Fruit fly (Drosophila melanogaster) whole organism, prepupa: ENCODE measurements around the gene Unr.

Experiments used
- Blimp-1 ChIP-seq: fragments of 200-800 bp; sonication (Bioruptor generic); optimal IDR thresholded peaks from 3 replicates; lab custom pipeline; 2017; ENCODE audit warnings: missing biosample characterization, missing genetic modification characterization, mild to moderate bottlenecking, moderate library complexity, missing genetic modification reagents
- CG11902 ChIP-seq: fragments of 200-800 bp; sonication (Bioruptor generic); optimal IDR thresholded peaks from 3 replicates; lab custom pipeline; 2016; ENCODE audit warnings: missing biosample characterization, missing genetic modification characterization
- CG15336 ChIP-seq: fragments of 200-800 bp; sonication (Bioruptor generic); IDR thresholded peaks from 2 replicates; pipeline ENCODE4 v1.3.6; 2022; ENCODE audit warnings: missing biosample characterization, missing genetic modification characterization
- CG1621 ChIP-seq: fragments of 200-800 bp; sonication (Bioruptor generic); optimal IDR thresholded peaks from 3 replicates; lab custom pipeline; 2018; ENCODE audit warnings: missing biosample characterization, mild to moderate bottlenecking, missing genetic modification characterization
- CG16779 ChIP-seq: fragments of 200-800 bp; sonication (Bioruptor generic); optimal IDR thresholded peaks from 3 replicates; lab custom pipeline; 2017; ENCODE audit warnings: missing biosample characterization, mild to moderate bottlenecking, missing genetic modification characterization
- CG3032 ChIP-seq: fragments of 200-800 bp; optimal IDR thresholded peaks from 2 replicates; lab custom pipeline; 2019; ENCODE audit warnings: missing biosample characterization, mild to moderate bottlenecking, missing genetic modification characterization, moderate library complexity
- CG3919 ChIP-seq: fragments of 200-800 bp; sonication (Bioruptor generic); optimal IDR thresholded peaks from 3 replicates; lab custom pipeline; 2016; ENCODE audit warnings: missing biosample characterization, missing genetic modification characterization
- CG7368 ChIP-seq: fragments of 200-800 bp; sonication (Bioruptor generic); optimal IDR thresholded peaks from 3 replicates; lab custom pipeline; 2016; ENCODE audit warnings: missing biosample characterization, missing genetic modification characterization
- CG8632 ChIP-seq: fragments of 200-800 bp; sonication (Bioruptor generic); optimal IDR thresholded peaks from 3 replicates; lab custom pipeline; 2016; ENCODE audit warnings: missing biosample characterization, missing genetic modification characterization
- Ets21C ChIP-seq: fragments of 200-800 bp; sonication (Bioruptor generic); optimal IDR thresholded peaks from 3 replicates; lab custom pipeline; 2016; ENCODE audit warnings: missing biosample characterization, missing genetic modification characterization
- Hr39 ChIP-seq: fragments of 200-800 bp; sonication (Bioruptor generic); optimal IDR thresholded peaks from 2 replicates; lab custom pipeline; 2016; ENCODE audit warnings: missing biosample characterization, missing genetic modification characterization
- OdsH ChIP-seq: fragments of 200-800 bp; sonication (Bioruptor generic); optimal IDR thresholded peaks from 3 replicates; lab custom pipeline; 2016; ENCODE audit warnings: missing biosample characterization, missing genetic modification characterization
- fkh ChIP-seq: fragments of 200-800 bp; sonication (Bioruptor generic); optimal IDR thresholded peaks from 3 replicates; lab custom pipeline; 2017; ENCODE audit warnings: missing biosample characterization, mild to moderate bottlenecking, missing genetic modification characterization, moderate library complexity

Gene Unr

dm6 chr3L:8383968-8384367, 58.2 kb downstream of the Unr start (continued):
- TF ChIP-seq Ets21C: no peak
- no peak for TF ChIP-seq CG1621 (tag; lab: Kevin White, UChicago)
- TF ChIP-seq Blimp-1 (GFP tag; lab: Kevin White, UChicago): no peak
- no peak for TF ChIP-seq CG16779 (tag; lab: Kevin White, UChicago)
- TF ChIP-seq CG15336 (GFP tag; lab: Robert Waterston, UW): peak; percentile 73
- TF ChIP-seq CG3032 (tag; lab: Kevin White, UChicago): no peak
- no peak for TF ChIP-seq CG3919 (GFP tag; lab: Kevin White, UChicago)
- TF ChIP-seq CG11902 (GFP tag; lab: Kevin White, UChicago): no peak
- TF ChIP-seq Hr39 (GFP tag; lab: Kevin White, UChicago): no peak
- no peak for TF ChIP-seq CG8632 (GFP tag; lab: Kevin White, UChicago)
- no peak for TF ChIP-seq CG7368
- no peak for TF ChIP-seq fkh (GFP tag; lab: Kevin White, UChicago)
- TF ChIP-seq OdsH (GFP tag; lab: Kevin White, UChicago): peak; percentile 27
